Fruit fly (Drosophila melanogaster) whole organism, wandering third instar larva: ENCODE results near the gene Sfp33A1.

Experiments
- CrebA ChIP-seq: fragments of 200-800 bp; sonication (Bioruptor generic); optimal IDR thresholded peaks from 2 replicates; lab custom pipeline; 2016; ENCODE audit warnings: missing biosample characterization, mild to moderate bottlenecking, missing genetic modification characterization, borderline replicate concordance
- Dfd ChIP-seq: fragments of >200 bp; optimal IDR thresholded peaks from 2 replicates; lab custom pipeline; 2017; ENCODE audit warnings: missing biosample characterization, missing genetic modification characterization
- HLH106 ChIP-seq: fragments of 200-800 bp; optimal IDR thresholded peaks from 3 replicates; lab custom pipeline; 2019; ENCODE audit warnings: missing biosample characterization, mild to moderate bottlenecking, missing genetic modification characterization, moderate library complexity
- Rel ChIP-seq, 2 experiments: fragments of 200-800 bp; sonication (Bioruptor generic) in 1 of 2; optimal IDR thresholded peaks; 2 replicates in 1 of 2; 3 replicates in 1 of 2; lab custom pipeline; 2016 to 2019; ENCODE audit warnings: mild to moderate bottlenecking in 2 of 2, missing biosample characterization in 2 of 2, missing genetic modification characterization in 2 of 2, moderate library complexity in 1 of 2
- Sp1 ChIP-seq: fragments of 200-800 bp; sonication (Bioruptor generic); optimal IDR thresholded peaks from 3 replicates; lab custom pipeline; 2019; ENCODE audit warnings: missing biosample characterization, mild to moderate bottlenecking, missing genetic modification characterization, moderate library complexity
- dl ChIP-seq, 2 experiments: fragments of 175-275, 200-275 bp in 1 of 2; fragments of 200-275 bp in 1 of 2; sonication (Bioruptor generic); optimal IDR thresholded peaks; lab custom pipeline; 2018; ENCODE audit warnings: mild to moderate bottlenecking in 2 of 2, missing biosample characterization in 2 of 2, missing genetic modification characterization in 2 of 2, moderate library complexity in 2 of 2; ENCODE audit not compliant: partially characterized antibody in 2 of 2, insufficient read depth in 1 of 2
- h ChIP-seq: fragments of 200-800 bp; sonication (Bioruptor generic); optimal IDR thresholded peaks from 3 replicates; lab custom pipeline; 2016; ENCODE audit warnings: missing biosample characterization, mild to moderate bottlenecking, missing genetic modification characterization

Gene Sfp33A1

dm6 chr2L:11737648-11738047 is 16.7 kb downstream of the Sfp33A1 start:
- TF ChIP-seq dl (GFP tag; optimal IDR thresholded peaks at IDR 0.05; lab: Kevin White, UChicago; ENCODE audit: insufficient read depth in 1 of 2, partially characterized antibody in 2 of 2), result no peak
- peak; percentile 12 for TF ChIP-seq h (GFP tag; lab: Kevin White, UChicago)

DNA sequence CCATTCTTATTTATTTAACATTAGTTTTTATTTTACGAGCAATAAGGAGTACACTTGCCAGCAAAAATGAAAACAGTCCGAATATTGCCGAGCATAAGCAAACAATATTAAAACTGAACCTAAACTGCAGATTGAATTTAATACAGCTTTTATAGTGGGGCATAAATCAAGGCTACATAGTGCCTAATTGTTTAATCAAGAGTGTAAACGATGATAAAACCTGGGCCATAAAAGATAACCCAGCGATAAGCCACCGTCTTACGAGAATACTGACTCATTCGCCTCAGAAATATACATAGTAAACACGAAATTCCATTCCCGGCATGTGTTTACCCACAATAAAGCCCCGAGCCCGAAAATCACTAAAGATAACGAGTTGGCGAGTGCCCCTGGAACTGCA is 18.3 kb downstream of the Sfp33A1 start:
- TF ChIP-seq Rel (GFP tag; optimal IDR thresholded peaks at IDR 0.05; lab: Kevin White, UChicago) (no peak), Rel (tag; optimal IDR thresholded peaks at IDR 0.05; lab: Kevin White, UChicago) (peak; percentile 34), CrebA (GFP tag; lab: Kevin White, UChicago) (peak; percentile 43), HLH106 (tag; lab: Kevin White, UChicago) (peak; percentile 13), Sp1 (peak; percentile 30), Dfd (GFP tag; lab: Kevin White, UChicago) (no peak)
